Fruit fly (Drosophila melanogaster) whole organism, adult: ENCODE results near the gene CG11356.
"Not testable (repeated sequence)": the region's sequence is repeated elsewhere in the genome, so short reads cannot be mapped to it uniquely, and the experiment has no call there.

Experiments
- CG11617 ChIP-seq: fragments of 200-800 bp; sonication (Bioruptor generic); optimal IDR thresholded peaks from 2 replicates; lab custom pipeline; 2017; ENCODE audit warnings: mild to moderate bottlenecking, missing biosample characterization, missing genetic modification reagents, missing genetic modification characterization
- CG12768 ChIP-seq: fragments of 200-800 bp; sonication (Bioruptor generic); optimal IDR thresholded peaks from 2 replicates; lab custom pipeline; 2017; ENCODE audit warnings: missing biosample characterization, missing genetic modification characterization, mild to moderate bottlenecking, moderate library complexity, missing genetic modification reagents
- CG14711 ChIP-seq: fragments of 200-800 bp; sonication (Bioruptor generic); optimal IDR thresholded peaks from 2 replicates; lab custom pipeline; 2018; ENCODE audit warnings: missing biosample characterization, mild to moderate bottlenecking, missing genetic modification characterization, moderate library complexity
- CG1620 ChIP-seq: fragments of 200-800 bp; sonication (Bioruptor generic); optimal IDR thresholded peaks from 2 replicates; lab custom pipeline; 2016; ENCODE audit warnings: missing biosample characterization, missing genetic modification characterization
- CG33017 ChIP-seq: fragments of 200-800 bp; sonication (Bioruptor generic); optimal IDR thresholded peaks from 2 replicates; lab custom pipeline; 2018; ENCODE audit warnings: missing biosample characterization, mild to moderate bottlenecking, missing genetic modification characterization, moderate library complexity
- CG5204 ChIP-seq: fragments of 200-800 bp; sonication (Bioruptor generic); optimal IDR thresholded peaks from 2 replicates; lab custom pipeline; 2016; ENCODE audit warnings: missing biosample characterization, missing genetic modification characterization
- CG7045 ChIP-seq: fragments of 200-800 bp; sonication (Bioruptor generic); optimal IDR thresholded peaks from 2 replicates; lab custom pipeline; 2017; ENCODE audit warnings: missing biosample characterization, mild to moderate bottlenecking, missing genetic modification characterization
- CG7101 ChIP-seq: fragments of 200-800 bp; sonication (Bioruptor generic); optimal IDR thresholded peaks from 2 replicates; lab custom pipeline; 2018; ENCODE audit warnings: missing biosample characterization, mild to moderate bottlenecking, missing genetic modification characterization, moderate library complexity
- Clk ChIP-seq: fragments of 200-800 bp; sonication (Bioruptor generic); optimal IDR thresholded peaks from 2 replicates; lab custom pipeline; 2017; ENCODE audit warnings: missing biosample characterization, missing genetic modification characterization
- Crg-1 ChIP-seq: fragments of 200-800 bp; sonication (Bioruptor generic); optimal IDR thresholded peaks from 2 replicates; lab custom pipeline; 2016; ENCODE audit warnings: missing biosample characterization, missing genetic modification characterization
- Hr96 ChIP-seq: fragments of 200-800 bp; sonication (Bioruptor generic); optimal IDR thresholded peaks from 2 replicates; lab custom pipeline; 2016; ENCODE audit warnings: missing biosample characterization, missing genetic modification characterization
- Mnt ChIP-seq: fragments of 200-800 bp; sonication (Bioruptor generic); optimal IDR thresholded peaks from 2 replicates; lab custom pipeline; 2016; ENCODE audit warnings: missing biosample characterization, mild to moderate bottlenecking, missing genetic modification characterization
- bab1 ChIP-seq: fragments of 200-800 bp; sonication (Bioruptor generic); optimal IDR thresholded peaks from 3 replicates; lab custom pipeline; 2019; ENCODE audit warnings: missing biosample characterization, mild to moderate bottlenecking, missing genetic modification characterization, moderate library complexity
- cic ChIP-seq: fragments of 200-800 bp; sonication (Bioruptor generic); optimal IDR thresholded peaks from 2 replicates; lab custom pipeline; 2017; ENCODE audit warnings: missing biosample characterization, mild to moderate bottlenecking, missing genetic modification characterization, moderate library complexity
- cnc ChIP-seq, 2 experiments: fragments of >200 bp; optimal IDR thresholded peaks; 2 replicates each; lab custom pipeline; 2017
- kay ChIP-seq: fragments of 200-800 bp; sonication (Bioruptor generic); peaks from one replicate; lab custom pipeline; 2016; ENCODE audit warnings: missing biosample characterization, missing genetic modification characterization, borderline replicate concordance
- ovo ChIP-seq: fragments of 200-800 bp; sonication (Bioruptor generic); optimal IDR thresholded peaks from 2 replicates; lab custom pipeline; 2016; ENCODE audit warnings: missing biosample characterization, missing genetic modification characterization
- pad ChIP-seq: fragments of 200-800 bp; sonication (Bioruptor generic); optimal IDR thresholded peaks from 3 replicates; lab custom pipeline; 2017; ENCODE audit warnings: missing biosample characterization, missing genetic modification characterization, mild to moderate bottlenecking, moderate library complexity, missing genetic modification reagents
- tj ChIP-seq: fragments of 200-800 bp; sonication (Bioruptor generic); optimal IDR thresholded peaks from 3 replicates; lab custom pipeline; 2017; ENCODE audit warnings: missing biosample characterization, mild to moderate bottlenecking, missing genetic modification characterization, moderate library complexity
- toe ChIP-seq: fragments of 200-800 bp; sonication (Bioruptor generic); optimal IDR thresholded peaks from 2 replicates; lab custom pipeline; 2016; ENCODE audit warnings: missing biosample characterization, missing genetic modification characterization

The CG11356 gene

dm6 chrX:12086925-12087324 lies 16.7 kb downstream of the CG11356 start, which contains the start of gene CG15734:
Gene CG15734, minus strand, starts transcription at chrX:12087025.
- TF ChIP-seq cic; CG14711 (tag; lab: Kevin White, UChicago); kay (GFP tag; lab: Kevin White, UChicago): not testable (repeated sequence)

- TF ChIP-seq CG7045 (GFP tag; lab: Kevin White, UChicago) (no peak), CG5204 (GFP tag; lab: Kevin White, UChicago) (no peak), Mnt (GFP tag; lab: Kevin White, UChicago) (no peak), ovo (GFP tag; lab: Kevin White, UChicago) (no peak), CG33017 (tag; lab: Kevin White, UChicago) (no peak), pad (GFP tag; lab: Kevin White, UChicago) (no peak), Clk (GFP tag; lab: Kevin White, UChicago) (no peak), Hr96 (GFP tag; lab: Kevin White, UChicago) (no peak), CG1620 (GFP tag; lab: Kevin White, UChicago) (no peak), toe (GFP tag; lab: Kevin White, UChicago) (no peak), Crg-1 (GFP tag; lab: Kevin White, UChicago) (no peak), kay (GFP tag; lab: Kevin White, UChicago) (no peak), CG11617 (no peak), cnc (optimal IDR thresholded peaks at IDR 0.05; lab: Kevin White, UChicago) (no peak), cic (no peak), tj (GFP tag; lab: Kevin White, UChicago) (no peak), CG7101 (tag; lab: Kevin White, UChicago) (no peak), bab1 (GFP tag; lab: Kevin White, UChicago) (no peak)
These were observed 17.9 kb downstream of the CG11356 start for dm6 chrX:12085694-12086093.

dm6 chrX:12084406-12084805 lies 19.2 kb downstream of the CG11356 start:
- TF ChIP-seq kay (GFP tag; lab: Kevin White, UChicago) (no peak), CG33017 (tag; lab: Kevin White, UChicago) (no peak), cic (no peak)

DNA sequence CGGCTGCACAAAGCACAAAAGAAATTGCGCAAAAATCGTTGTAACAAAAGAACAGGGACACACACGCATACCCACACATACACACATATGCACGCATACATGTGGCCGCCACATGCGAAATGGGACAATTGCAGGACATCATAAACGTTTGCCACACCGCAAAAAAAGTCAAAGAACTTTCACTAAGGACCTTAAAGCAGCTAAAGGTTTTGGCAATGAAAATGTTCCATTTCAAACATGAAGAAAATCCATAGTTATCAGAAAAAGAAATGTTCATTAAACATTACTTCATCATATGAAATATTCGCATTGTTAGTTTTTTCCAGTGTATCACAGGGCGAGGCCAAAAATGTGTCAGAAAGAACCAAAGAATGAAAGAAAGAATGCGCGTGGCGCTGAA lies 21.4 kb downstream of the CG11356 start:
- TF ChIP-seq CG14711 (tag; lab: Kevin White, UChicago) = no peak

dm6 chrX:12076243-12076642 lies 27.4 kb downstream of the CG11356 start:
- TF ChIP-seq cnc (optimal IDR thresholded peaks at IDR 0.05; lab: Kevin White, UChicago) (no peak), tj (GFP tag; lab: Kevin White, UChicago) (no peak), CG1620 (GFP tag; lab: Kevin White, UChicago) (no peak), CG12768 (GFP tag; lab: Kevin White, UChicago) (no peak), CG5204 (GFP tag; lab: Kevin White, UChicago) (no peak), Clk (GFP tag; lab: Kevin White, UChicago) (no peak), kay (GFP tag; lab: Kevin White, UChicago) (no peak), CG7101 (tag; lab: Kevin White, UChicago) (no peak), CG14711 (tag; lab: Kevin White, UChicago) (no peak), CG11617 (no peak), bab1 (GFP tag; lab: Kevin White, UChicago) (no peak), pad (GFP tag; lab: Kevin White, UChicago) (no peak)

dm6 chrX:12075569-12075968 lies 28.1 kb downstream of the CG11356 start:
- TF ChIP-seq bab1 (GFP tag; lab: Kevin White, UChicago) (no peak), Hr96 (GFP tag; lab: Kevin White, UChicago) (no peak), kay (GFP tag; lab: Kevin White, UChicago) (no peak), CG14711 (tag; lab: Kevin White, UChicago) (no peak), CG7101 (tag; lab: Kevin White, UChicago) (no peak), CG33017 (tag; lab: Kevin White, UChicago) (no peak), toe (GFP tag; lab: Kevin White, UChicago) (no peak), cic (no peak), tj (GFP tag; lab: Kevin White, UChicago) (no peak), CG1620 (GFP tag; lab: Kevin White, UChicago) (no peak), Crg-1 (GFP tag; lab: Kevin White, UChicago) (no peak), Clk (GFP tag; lab: Kevin White, UChicago) (no peak), CG12768 (GFP tag; lab: Kevin White, UChicago) (no peak), CG7045 (GFP tag; lab: Kevin White, UChicago) (no peak)

dm6 chrX:12073637-12074036 lies 30.0 kb downstream of the CG11356 start:
- TF ChIP-seq kay (GFP tag; lab: Kevin White, UChicago) = no peak
- TF ChIP-seq Hr96 (GFP tag; lab: Kevin White, UChicago) = no peak
- TF ChIP-seq Clk (GFP tag; lab: Kevin White, UChicago) = no peak
- TF ChIP-seq CG5204 (GFP tag; lab: Kevin White, UChicago) = no peak
- no peak for TF ChIP-seq CG12768 (GFP tag; lab: Kevin White, UChicago)
- no peak for TF ChIP-seq Mnt (GFP tag; lab: Kevin White, UChicago)
- no peak for TF ChIP-seq pad (GFP tag; lab: Kevin White, UChicago)
- no peak for TF ChIP-seq toe (GFP tag; lab: Kevin White, UChicago)
- no peak for TF ChIP-seq bab1 (GFP tag; lab: Kevin White, UChicago)
- TF ChIP-seq CG7045 (GFP tag; lab: Kevin White, UChicago) = no peak
- TF ChIP-seq CG1620 (GFP tag; lab: Kevin White, UChicago) = no peak
- TF ChIP-seq CG33017 (tag; lab: Kevin White, UChicago) = no peak
- TF ChIP-seq cic = no peak
- TF ChIP-seq tj (GFP tag; lab: Kevin White, UChicago) = no peak
- TF ChIP-seq CG7101 (tag; lab: Kevin White, UChicago) = no peak
- TF ChIP-seq CG11617 = no peak
- no peak for TF ChIP-seq CG14711 (tag; lab: Kevin White, UChicago)
